Worm (Caenorhabditis elegans) whole organism, midembryonic: ENCODE data around the gene nhr-201.

ENCODE experiments used
- klf-2 ChIP-seq: fragments of 200-800 bp; sonication (Bioruptor generic); conservative IDR thresholded peaks from 2 replicates; pipeline ENCODE4 v1.3.6; 2022; ENCODE audit warnings: missing genetic modification reagents, missing genetic modification characterization, missing compliant biosample characterization
- ref-1 ChIP-seq: fragments of 200-800 bp; sonication (Bioruptor generic); conservative IDR thresholded peaks from 2 replicates; pipeline ENCODE4 v1.3.6; 2022; ENCODE audit warnings: missing genetic modification reagents, missing genetic modification characterization, missing compliant biosample characterization
- tab-1 ChIP-seq: fragments of 200-800 bp; sonication (Bioruptor generic); IDR thresholded peaks from 2 replicates; pipeline ENCODE4 v1.3.6; 2022; ENCODE audit warnings: missing genetic modification characterization, missing compliant biosample characterization

- TF ChIP-seq tab-1 (no peak), klf-2 (GFP tag; lab: Robert Waterston, UW) (no peak), ref-1 (no peak)
These were observed 13.7 kb upstream of the nhr-201 start, which contains the start of gene nhr-123 for ce11 chrV:450757-451501.
